Worm (Caenorhabditis elegans): ENCODE data around the gene nmgp-1.

Gene nmgp-1

ce11 chrII:6311459-6311858 lies 50.8 kb downstream of the nmgp-1 start:
- TF ChIP-seq zag-1 (tag; optimal IDR thresholded peaks at IDR 0.05) (no peak), unc-62 (GFP tag; optimal IDR thresholded peaks at IDR 0.05 in 1 of 2) (peak in 1 of 2 experiments; percentile 44), unc-62 (tag; optimal IDR thresholded peaks at IDR 0.05) (no peak)

ce11 chrII:6311888-6312287 lies 51.2 kb downstream of the nmgp-1 start:
- TF ChIP-seq ceh-62 (tag; optimal IDR thresholded peaks at IDR 0.05) (no peak), aha-1 (tag) (peak; percentile 70), nhr-11 (tag; optimal IDR thresholded peaks at IDR 0.05) (no peak)

Data from whole organism, L4 larva.